Worm (Caenorhabditis elegans) whole organism, late embryonic: Measurements from ENCODE around the gene C06B3.7.

ENCODE experiments used
- ama-1 ChIP-seq: fragments of 150-350 bp; optimal IDR thresholded peaks from 2 replicates; lab custom pipeline; 2014
- elt-2 ChIP-seq: sonication (generic microtip); optimal IDR thresholded peaks from 2 replicates; lab custom pipeline; 2016; ENCODE audit warnings: missing genetic modification reagents, missing genetic modification characterization, missing compliant biosample characterization
- ets-4 ChIP-seq: sonication (generic microtip); optimal IDR thresholded peaks from 2 replicates; lab custom pipeline; 2016; ENCODE audit warnings: missing genetic modification characterization, missing compliant biosample characterization
- fkh-10 ChIP-seq: fragments of 150-350 bp; optimal IDR thresholded peaks from 2 replicates; lab custom pipeline; 2014; ENCODE audit warnings: missing biosample characterization, missing genetic modification reagents, missing genetic modification characterization
- nhr-11 ChIP-seq: fragments of 150-350 bp; optimal IDR thresholded peaks from 2 replicates; lab custom pipeline; 2014; ENCODE audit warnings: missing biosample characterization, missing genetic modification characterization
- pqm-1 ChIP-seq: sonication (generic microtip); optimal IDR thresholded peaks from 2 replicates; lab custom pipeline; 2016; ENCODE audit warnings: missing genetic modification characterization, missing compliant biosample characterization
- pros-1 ChIP-seq: fragments of 150-350 bp; optimal IDR thresholded peaks from 2 replicates; lab custom pipeline; 2014; ENCODE audit warnings: missing biosample characterization, missing genetic modification reagents, missing genetic modification characterization
- rnt-1 ChIP-seq: sonication (generic microtip); optimal IDR thresholded peaks from 2 replicates; lab custom pipeline; 2016; ENCODE audit warnings: missing genetic modification characterization, missing compliant biosample characterization

ce11 chrV:13902495-13902894 lies 7.0 kb upstream of the C06B3.7 start, which contains the start of gene C06B3.1:
- no peak for TF ChIP-seq nhr-11
- no peak for TF ChIP-seq elt-2 (tag; lab: Kevin White, UChicago)
- TF ChIP-seq ets-4, result no peak
- TF ChIP-seq ama-1, result no peak
- TF ChIP-seq rnt-1 (tag; lab: Kevin White, UChicago), result no peak
- TF ChIP-seq pros-1 (tag; lab: Kevin White, UChicago), result no peak
- no peak for TF ChIP-seq pqm-1
- no peak for TF ChIP-seq fkh-10 (GFP tag; lab: Kevin White, UChicago)
